Fruit fly (Drosophila melanogaster) whole organism, embryonic: Measurements from ENCODE around the gene ClC-c.

Experiments used
- Ada2b ChIP-seq: fragments of 200-800 bp; sonication (Bioruptor generic); IDR thresholded peaks from 2 replicates; pipeline ENCODE4 v1.3.6; 2022; ENCODE audit warnings: missing biosample characterization, missing genetic modification characterization
- Asciz ChIP-seq: fragments of 200-800 bp; sonication (Bioruptor generic); optimal IDR thresholded peaks from 2 replicates; lab custom pipeline; 2017; ENCODE audit warnings: missing biosample characterization, mild to moderate bottlenecking, missing genetic modification characterization, missing genetic modification reagents
- Awh ChIP-seq: fragments of 200-800 bp; sonication (Bioruptor generic); IDR thresholded peaks from 2 replicates; pipeline ENCODE4, ENCODE4 v1.3.6; 2022; ENCODE audit warnings: missing biosample characterization, missing genetic modification characterization
- Bteb2 ChIP-seq: fragments of 200-800 bp; sonication (Bioruptor generic); optimal IDR thresholded peaks from 2 replicates; lab custom pipeline; 2016; ENCODE audit warnings: missing biosample characterization, missing genetic modification characterization
- CG10979 ChIP-seq: fragments of 200-800 bp; sonication (Bioruptor generic); optimal IDR thresholded peaks from 2 replicates; lab custom pipeline; 2018; ENCODE audit warnings: missing biosample characterization, mild to moderate bottlenecking, missing genetic modification characterization, moderate library complexity
- CG11085 ChIP-seq: fragments of 200-800 bp; sonication (Bioruptor generic); IDR thresholded peaks from 2 replicates; pipeline ENCODE4 v1.3.6; 2022; ENCODE audit warnings: missing biosample characterization, missing genetic modification characterization
- CG13287 ChIP-seq: fragments of 200-800 bp; sonication (Bioruptor generic); IDR thresholded peaks from 2 replicates; pipeline ENCODE4 v1.3.6; 2022; ENCODE audit warnings: missing biosample characterization, missing genetic modification characterization; ENCODE audit not compliant: partially characterized antibody
- CG15269 ChIP-seq: fragments of 200-800 bp; sonication (Bioruptor generic); optimal IDR thresholded peaks from 2 replicates; lab custom pipeline; 2018; ENCODE audit warnings: missing biosample characterization, mild to moderate bottlenecking, missing genetic modification characterization, moderate library complexity
- CG15479 ChIP-seq: fragments of 200-800 bp; sonication (Bioruptor generic); optimal IDR thresholded peaks from 3 replicates; lab custom pipeline; 2019; ENCODE audit warnings: missing biosample characterization, mild to moderate bottlenecking, missing genetic modification characterization, moderate library complexity
- CG15601 ChIP-seq: fragments of 200-800 bp; sonication (Bioruptor generic); optimal IDR thresholded peaks from 3 replicates; lab custom pipeline; 2019; ENCODE audit warnings: missing biosample characterization, mild to moderate bottlenecking, missing genetic modification characterization, moderate library complexity
- CG1647 ChIP-seq: fragments of 200-800 bp; sonication (Bioruptor generic); optimal IDR thresholded peaks from 3 replicates; lab custom pipeline; 2016; ENCODE audit warnings: missing biosample characterization, missing genetic modification characterization
- CG17328 ChIP-seq: fragments of 200-800 bp; sonication (Bioruptor generic); IDR thresholded peaks from 2 replicates; pipeline ENCODE4 v1.3.6; 2022; ENCODE audit warnings: missing biosample characterization, missing genetic modification characterization
- CG17359 ChIP-seq: fragments of 200-800 bp; sonication (Bioruptor generic); optimal IDR thresholded peaks from 3 replicates; lab custom pipeline; 2018; ENCODE audit warnings: missing biosample characterization, mild to moderate bottlenecking, missing genetic modification characterization, moderate library complexity
- CG17568 ChIP-seq: fragments of 200-800 bp; sonication (Bioruptor generic); optimal IDR thresholded peaks from 2 replicates; lab custom pipeline; 2018; ENCODE audit warnings: missing biosample characterization, mild to moderate bottlenecking, missing genetic modification characterization, moderate library complexity
- CG17829 ChIP-seq: fragments of 200-800 bp; optimal IDR thresholded peaks from 2 replicates; lab custom pipeline; 2019; ENCODE audit warnings: missing biosample characterization, mild to moderate bottlenecking, missing genetic modification characterization, moderate library complexity
- CG18764 ChIP-seq: fragments of 200-800 bp; sonication (Bioruptor generic); optimal IDR thresholded peaks from 3 replicates; lab custom pipeline; 2016; ENCODE audit warnings: missing biosample characterization, missing genetic modification characterization
- CG43689 ChIP-seq: fragments of 200-800 bp; sonication (Bioruptor generic); IDR thresholded peaks from 2 replicates; pipeline ENCODE4 v1.3.6; 2022; ENCODE audit warnings: missing biosample characterization, missing genetic modification characterization
- CG4617 ChIP-seq: fragments of 200-800 bp; sonication (Bioruptor generic); optimal IDR thresholded peaks from 3 replicates; lab custom pipeline; 2016; ENCODE audit warnings: missing biosample characterization, missing genetic modification characterization, borderline replicate concordance
- CG7745 ChIP-seq: fragments of 200-800 bp; sonication (Bioruptor generic); optimal IDR thresholded peaks from 2 replicates; lab custom pipeline; 2018; ENCODE audit warnings: missing biosample characterization, mild to moderate bottlenecking, missing genetic modification characterization, moderate library complexity
- CG8089 ChIP-seq: fragments of 200-800 bp; sonication (Bioruptor generic); optimal IDR thresholded peaks from 3 replicates; lab custom pipeline; 2016; ENCODE audit warnings: missing biosample characterization, missing genetic modification characterization
- CG8944 ChIP-seq: fragments of 200-800 bp; sonication (Bioruptor generic); optimal IDR thresholded peaks from 3 replicates; lab custom pipeline; 2016; ENCODE audit warnings: missing biosample characterization, missing genetic modification characterization
- CG9609 ChIP-seq: fragments of 200-800 bp; sonication (Bioruptor generic); optimal IDR thresholded peaks from 3 replicates; lab custom pipeline; 2016; ENCODE audit warnings: missing biosample characterization, missing genetic modification characterization
- D ChIP-seq, 2 experiments: fragments of 200-800 bp in 1 of 2; fragments of >200 bp in 1 of 2; sonication (Bioruptor generic) in 1 of 2; optimal IDR thresholded peaks; 2 replicates in 1 of 2; 3 replicates in 1 of 2; lab custom pipeline; 2017; ENCODE audit warnings: mild to moderate bottlenecking in 1 of 2, missing biosample characterization in 1 of 2, missing genetic modification characterization in 1 of 2, missing genetic modification reagents in 1 of 2
- Fer3 ChIP-seq: fragments of 200-800 bp; sonication (Bioruptor generic); optimal IDR thresholded peaks from 2 replicates; lab custom pipeline; 2018; ENCODE audit warnings: missing biosample characterization, mild to moderate bottlenecking, missing genetic modification characterization, moderate library complexity
- Gug ChIP-seq: fragments of 200-800 bp; sonication (Bioruptor generic); IDR thresholded peaks from 4 replicates; pipeline ENCODE4 v1.3.6; 2022; ENCODE audit warnings: missing biosample characterization, missing genetic modification characterization
- HLH54F ChIP-seq: fragments of 200-800 bp; sonication (Bioruptor generic); optimal IDR thresholded peaks from 3 replicates; lab custom pipeline; 2016; ENCODE audit warnings: missing biosample characterization, missing genetic modification characterization
- MESR4 ChIP-seq: fragments of 200-800 bp; sonication (Bioruptor generic); optimal IDR thresholded peaks from 2 replicates; lab custom pipeline; 2018; ENCODE audit warnings: missing biosample characterization, mild to moderate bottlenecking, missing genetic modification characterization, moderate library complexity
- NK7.1 ChIP-seq: fragments of 200-800 bp; sonication (Bioruptor generic); optimal IDR thresholded peaks from 3 replicates; lab custom pipeline; 2016; ENCODE audit warnings: missing biosample characterization, missing genetic modification characterization
- Sox102F ChIP-seq: fragments of 200-800 bp; sonication (Bioruptor generic); optimal IDR thresholded peaks from 2 replicates; lab custom pipeline; 2018; ENCODE audit warnings: missing biosample characterization, mild to moderate bottlenecking, missing genetic modification characterization, moderate library complexity
- Vsx1 ChIP-seq: fragments of 200-800 bp; sonication (Bioruptor generic); optimal IDR thresholded peaks from 2 replicates; lab custom pipeline; 2017; ENCODE audit warnings: missing biosample characterization, mild to moderate bottlenecking, missing genetic modification characterization, missing genetic modification reagents
- YL-1 ChIP-seq: fragments of 200-800 bp; sonication (Bioruptor generic); optimal IDR thresholded peaks from 3 replicates; lab custom pipeline; 2017; ENCODE audit warnings: missing biosample characterization, mild to moderate bottlenecking, missing genetic modification characterization
- crp ChIP-seq, 2 experiments: fragments of 200-800 bp; sonication (Bioruptor generic); optimal IDR thresholded peaks; 2 replicates in 1 of 2; 3 replicates in 1 of 2; lab custom pipeline; 2017; ENCODE audit warnings: missing biosample characterization in 2 of 2, missing genetic modification characterization in 2 of 2, mild to moderate bottlenecking in 1 of 2, moderate library complexity in 1 of 2
- ewg ChIP-seq: fragments of 200-800 bp; sonication (Bioruptor generic); optimal IDR thresholded peaks from 3 replicates; lab custom pipeline; 2017; ENCODE audit warnings: mild to moderate bottlenecking, missing biosample characterization, missing genetic modification reagents, missing genetic modification characterization
- fd3F ChIP-seq: fragments of 200-800 bp; sonication (Bioruptor generic); optimal IDR thresholded peaks from 2 replicates; lab custom pipeline; 2018; ENCODE audit warnings: missing biosample characterization, mild to moderate bottlenecking, missing genetic modification characterization, moderate library complexity
- h ChIP-seq: fragments of >200 bp; optimal IDR thresholded peaks from 2 replicates; lab custom pipeline; 2017
- ken ChIP-seq: fragments of 200-800 bp; sonication (Bioruptor generic); IDR thresholded peaks from 3 replicates; pipeline ENCODE4 v1.3.6; 2022; ENCODE audit warnings: missing biosample characterization, missing genetic modification characterization
- mam ChIP-seq: fragments of 200-800 bp; sonication (Bioruptor generic); optimal IDR thresholded peaks from 3 replicates; lab custom pipeline; 2016; ENCODE audit warnings: missing biosample characterization, missing genetic modification characterization
- nau ChIP-seq: fragments of 200-800 bp; sonication (Bioruptor generic); optimal IDR thresholded peaks from 3 replicates; lab custom pipeline; 2017; ENCODE audit warnings: missing biosample characterization, mild to moderate bottlenecking, missing genetic modification characterization, missing genetic modification reagents
- nom ChIP-seq: fragments of 200-800 bp; sonication (Bioruptor generic); optimal IDR thresholded peaks from 2 replicates; lab custom pipeline; 2017; ENCODE audit warnings: missing biosample characterization, missing genetic modification characterization, mild to moderate bottlenecking, moderate library complexity, missing genetic modification reagents
- pho ChIP-seq: fragments of 200-800 bp; sonication (Bioruptor generic); optimal IDR thresholded peaks from 2 replicates; lab custom pipeline; 2016; ENCODE audit warnings: missing biosample characterization, missing genetic modification characterization
- phol ChIP-seq: fragments of 200-800 bp; sonication (Bioruptor generic); optimal IDR thresholded peaks from 3 replicates; lab custom pipeline; 2018; ENCODE audit warnings: missing biosample characterization, mild to moderate bottlenecking, missing genetic modification characterization, moderate library complexity
- pita ChIP-seq: fragments of 200-800 bp; sonication (Bioruptor generic); optimal IDR thresholded peaks from 2 replicates; lab custom pipeline; 2017; ENCODE audit warnings: missing biosample characterization, mild to moderate bottlenecking, missing genetic modification characterization
- prd ChIP-seq, 3 experiments: fragments of >200 bp in 2 of 3; fragments of 200-800 bp in 1 of 3; sonication (Bioruptor generic) in 1 of 3; optimal IDR thresholded peaks in 2 of 3; IDR thresholded peaks in 1 of 3; 2 replicates in 2 of 3; 3 replicates in 1 of 3; pipeline versions ENCODE4 v1.3.6 to Lab custom; 2017 to 2022; ENCODE audit warnings: missing biosample characterization in 1 of 3, missing genetic modification characterization in 1 of 3
- stc ChIP-seq: fragments of 200-800 bp; sonication (Bioruptor generic); IDR thresholded peaks from 2 replicates; pipeline ENCODE4 v1.3.6; 2022; ENCODE audit warnings: missing biosample characterization, missing genetic modification characterization
- stwl ChIP-seq: fragments of 200-800 bp; sonication (Bioruptor generic); optimal IDR thresholded peaks from 3 replicates; lab custom pipeline; 2018; ENCODE audit warnings: missing biosample characterization, mild to moderate bottlenecking, missing genetic modification characterization, moderate library complexity
- trem ChIP-seq: fragments of 200-800 bp; optimal IDR thresholded peaks from 3 replicates; lab custom pipeline; 2019; ENCODE audit warnings: missing biosample characterization, mild to moderate bottlenecking, missing genetic modification characterization, moderate library complexity
- usp ChIP-seq: fragments of >200 bp; optimal IDR thresholded peaks from 2 replicates; lab custom pipeline; 2017; ENCODE audit warnings: missing biosample characterization, missing genetic modification characterization
- zen ChIP-seq: fragments of 200-800 bp; sonication (Bioruptor generic); optimal IDR thresholded peaks from 3 replicates; lab custom pipeline; 2018; ENCODE audit warnings: missing biosample characterization, mild to moderate bottlenecking, missing genetic modification characterization, moderate library complexity

ClC-c gene

DNA sequence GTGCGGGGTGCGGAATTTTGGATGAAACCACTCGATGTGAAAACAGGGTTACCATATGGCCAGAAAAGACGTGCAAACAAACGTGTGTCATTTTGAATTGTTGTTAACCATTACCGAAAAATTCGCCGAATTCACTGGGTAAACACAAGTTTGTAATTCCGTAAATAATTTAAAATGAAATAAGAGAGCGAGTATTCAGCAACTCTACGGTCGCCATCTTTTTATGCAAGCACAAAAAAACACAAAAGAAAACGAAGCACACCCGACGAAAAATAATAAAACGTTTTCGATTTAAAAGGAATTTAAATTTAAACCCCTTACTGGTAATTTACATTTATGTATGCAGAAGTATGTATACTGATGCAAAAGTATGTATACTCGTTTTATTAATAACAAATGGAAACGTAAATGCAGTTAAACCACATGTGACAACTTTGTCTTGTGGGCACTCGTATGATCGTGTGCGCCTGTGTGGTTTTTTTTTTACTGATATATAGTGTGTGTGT, 44.4 kb upstream of the ClC-c start (continued):
- TF ChIP-seq CG13287 (no peak), nom (GFP tag; lab: Kevin White, UChicago) (peak; percentile 89), CG10979 (tag; lab: Kevin White, UChicago) (peak; percentile 93), HLH54F (GFP tag; lab: Kevin White, UChicago) (peak; percentile 88), YL-1 (GFP tag; lab: Kevin White, UChicago) (peak; percentile 87), phol (tag; lab: Kevin White, UChicago) (peak; percentile 96), CG11085 (GFP tag; lab: Robert Waterston, UW) (peak; percentile 81), usp (GFP tag; lab: Kevin White, UChicago) (no peak), CG7745 (tag; lab: Kevin White, UChicago) (peak; percentile 71), CG15479 (GFP tag; lab: Kevin White, UChicago) (no peak), CG17568 (peak; percentile 92), D (optimal IDR thresholded peaks at IDR 0.05; lab: Kevin White, UChicago) (no peak), D (GFP tag; optimal IDR thresholded peaks at IDR 0.05; lab: Kevin White, UChicago) (peak; percentile 80), stc (GFP tag; lab: Robert Waterston, UW) (peak; percentile 94), NK7.1 (peak; percentile 88), Gug (GFP tag; lab: Robert Waterston, UW) (peak; percentile 60; the same call in 3 of the 4 replicates), CG4617 (GFP tag; lab: Kevin White, UChicago) (peak; percentile 57), CG17328 (GFP tag; lab: Robert Waterston, UW) (peak; percentile 94), ken (GFP tag; lab: Robert Waterston, UW) (peak; percentile 85), ewg (GFP tag; lab: Kevin White, UChicago) (peak; percentile 89), CG8944 (GFP tag; lab: Kevin White, UChicago) (peak; percentile 82), pita (GFP tag; lab: Kevin White, UChicago) (no peak), Awh (peak; percentile 83), mam (GFP tag; lab: Kevin White, UChicago) (peak; percentile 90), CG1647 (GFP tag; lab: Kevin White, UChicago) (peak; percentile 75), CG8089 (GFP tag; lab: Kevin White, UChicago) (peak; percentile 82), Bteb2 (GFP tag; lab: Kevin White, UChicago) (peak; percentile 89), crp (GFP tag; optimal IDR thresholded peaks at IDR 0.05; lab: Kevin White, UChicago) (peak in 1 of 2 experiments; percentile 44), CG43689 (GFP tag; lab: Robert Waterston, UW) (peak; percentile 70), CG9609 (GFP tag; lab: Kevin White, UChicago) (peak; percentile 83), Fer3 (tag; lab: Kevin White, UChicago) (peak; percentile 96), trem (tag; lab: Kevin White, UChicago) (peak; percentile 92), Ada2b (peak; percentile 87), CG17359 (tag; lab: Kevin White, UChicago) (peak; percentile 97), Asciz (GFP tag; lab: Kevin White, UChicago) (peak; percentile 82), stwl (tag; lab: Kevin White, UChicago) (peak; percentile 39), CG15269 (tag; lab: Kevin White, UChicago) (peak; percentile 97), h (lab: Kevin White, UChicago) (no peak), Sox102F (GFP tag; lab: Kevin White, UChicago) (peak; percentile 96), MESR4 (GFP tag; lab: Kevin White, UChicago) (no peak), CG15601 (tag; lab: Kevin White, UChicago) (peak; percentile 93), nau (GFP tag; lab: Kevin White, UChicago) (peak; percentile 85), CG17829 (tag; lab: Kevin White, UChicago) (peak; percentile 97), fd3F (GFP tag; lab: Kevin White, UChicago) (peak; percentile 92), Vsx1 (GFP tag; lab: Kevin White, UChicago) (peak; percentile 77), prd (optimal IDR thresholded peaks at IDR 0.05; lab: Kevin White, UChicago) (no peak), prd (GFP tag; IDR thresholded peaks at IDR 0.05; lab: Robert Waterston, UW) (peak; percentile 95), zen (tag; lab: Kevin White, UChicago) (peak; percentile 92), CG18764 (GFP tag; lab: Kevin White, UChicago) (peak; percentile 84), pho (GFP tag; lab: Kevin White, UChicago) (peak; percentile 92)
